Fruit fly (Drosophila melanogaster) S2 (cell line): Measurements from ENCODE around the gene Cdc5.

Source experiments
- CG8478 ChIP-seq: fragments of >200 bp; optimal IDR thresholded peaks from 2 replicates; lab custom pipeline; 2018
- CTCF ChIP-seq, 2 experiments: fragments of >200 bp; optimal IDR thresholded peaks; 2 replicates each; lab custom pipeline; 2018

DNA sequence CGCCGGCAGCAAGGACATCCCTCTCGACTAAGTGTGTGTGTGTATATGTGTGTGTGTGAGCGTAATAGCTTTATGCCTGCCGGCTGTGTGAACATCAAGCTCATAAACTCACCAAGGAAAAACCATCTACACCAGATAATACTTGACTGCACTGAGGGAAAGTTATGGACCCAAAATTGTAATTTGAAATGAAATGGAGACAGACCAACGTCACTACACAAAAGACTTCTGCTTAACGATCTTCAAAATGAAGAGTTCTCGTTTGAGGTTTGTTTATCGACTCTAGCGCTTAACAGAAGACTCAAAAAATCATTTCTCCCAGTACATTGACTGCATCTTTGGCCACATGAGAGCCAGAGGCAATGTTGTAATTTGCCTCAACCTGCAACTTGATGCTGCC lies 26.9 kb upstream of the Cdc5 start:
- TF ChIP-seq CG8478 (lab: Kevin White, UChicago) (no peak), CTCF (optimal IDR thresholded peaks at IDR 0.05; lab: Kevin White, UChicago) (no peak)
